Worm (Caenorhabditis elegans) whole organism, late embryonic: ENCODE results near the gene unc-1.
A peak's percentile ranks its signal among the peaks of the same experiment; 100 is the strongest.

Experiments
- C08G9.2 ChIP-seq: sonication (generic microtip); optimal IDR thresholded peaks from 2 replicates; lab custom pipeline; 2016; ENCODE audit warnings: mild to moderate bottlenecking, missing genetic modification characterization, moderate library complexity, missing compliant biosample characterization
- F13H6.1 ChIP-seq: sonication (generic microtip); optimal IDR thresholded peaks from 2 replicates; lab custom pipeline; 2016; ENCODE audit warnings: missing genetic modification characterization, missing compliant biosample characterization
- T23F11.4 ChIP-seq: fragments of 200-800 bp; sonication (Bioruptor generic); optimal IDR thresholded peaks from 2 replicates; lab custom pipeline; 2018; ENCODE audit warnings: mild to moderate bottlenecking, missing genetic modification characterization, missing compliant biosample characterization
- Y22D7AL.16 ChIP-seq: sonication (generic microtip); optimal IDR thresholded peaks from 2 replicates; lab custom pipeline; 2016; ENCODE audit warnings: missing genetic modification characterization, missing compliant biosample characterization
- ahr-1 ChIP-seq: sonication (generic microtip); optimal IDR thresholded peaks from 2 replicates; lab custom pipeline; 2016; ENCODE audit warnings: missing genetic modification characterization, missing compliant biosample characterization
- ceh-14 ChIP-seq: sonication (generic microtip); optimal IDR thresholded peaks from 2 replicates; lab custom pipeline; 2016; ENCODE audit warnings: missing genotype, missing genetic modification characterization, missing compliant biosample characterization
- ceh-18 ChIP-seq: sonication (generic microtip); optimal IDR thresholded peaks from 2 replicates; lab custom pipeline; 2016; ENCODE audit warnings: missing genetic modification characterization, missing compliant biosample characterization
- ceh-22 ChIP-seq: sonication (generic microtip); optimal IDR thresholded peaks from 2 replicates; lab custom pipeline; 2017; ENCODE audit warnings: missing biosample characterization, missing genetic modification characterization
- ceh-34 ChIP-seq: sonication (generic microtip); optimal IDR thresholded peaks from 2 replicates; lab custom pipeline; 2016; ENCODE audit warnings: mild to moderate bottlenecking, missing genetic modification characterization, missing compliant biosample characterization
- ceh-45 ChIP-seq: fragments of 200-800 bp; sonication (Bioruptor generic); IDR thresholded peaks from 2 replicates; pipeline ENCODE4 v1.3.6; 2022; ENCODE audit warnings: missing genetic modification reagents, missing genetic modification characterization, missing compliant biosample characterization
- ceh-48 ChIP-seq: sonication (generic microtip); optimal IDR thresholded peaks from 2 replicates; lab custom pipeline; 2016; ENCODE audit warnings: missing genetic modification characterization, inconsistent platforms, missing compliant biosample characterization
- che-1 ChIP-seq: sonication (generic microtip); optimal IDR thresholded peaks from 2 replicates; lab custom pipeline; 2016; ENCODE audit warnings: mild to moderate bottlenecking, missing genetic modification characterization, missing compliant biosample characterization
- dve-1 ChIP-seq: sonication (generic microtip); optimal IDR thresholded peaks from 2 replicates; lab custom pipeline; 2017; ENCODE audit warnings: antibody characterized with exemption, mild to moderate bottlenecking, missing genetic modification characterization, missing compliant biosample characterization
- elt-2 ChIP-seq: sonication (generic microtip); optimal IDR thresholded peaks from 2 replicates; lab custom pipeline; 2016; ENCODE audit warnings: missing genetic modification reagents, missing genetic modification characterization, missing compliant biosample characterization
- fkh-10 ChIP-seq: fragments of 150-350 bp; optimal IDR thresholded peaks from 2 replicates; lab custom pipeline; 2014; ENCODE audit warnings: missing biosample characterization, missing genetic modification reagents, missing genetic modification characterization
- gmeb-2 ChIP-seq: sonication (generic microtip); optimal IDR thresholded peaks from 2 replicates; lab custom pipeline; 2016; ENCODE audit warnings: missing genetic modification characterization, inconsistent platforms, missing compliant biosample characterization
- hlh-13 ChIP-seq: fragments of 200-800 bp; sonication (Bioruptor generic); optimal IDR thresholded peaks from 2 replicates; lab custom pipeline; 2018; ENCODE audit warnings: mild to moderate bottlenecking, missing genetic modification characterization, missing compliant biosample characterization
- hlh-15 ChIP-seq: sonication (generic microtip); optimal IDR thresholded peaks from 2 replicates; lab custom pipeline; 2016; ENCODE audit warnings: missing genetic modification characterization, missing compliant biosample characterization
- hlh-30 ChIP-seq: sonication (generic microtip); optimal IDR thresholded peaks from 2 replicates; lab custom pipeline; 2017; ENCODE audit warnings: antibody characterized with exemption, missing genetic modification characterization, missing compliant biosample characterization; ENCODE audit not compliant: insufficient read depth
- lim-6 ChIP-seq: sonication (generic microtip); optimal IDR thresholded peaks from 2 replicates; lab custom pipeline; 2016; ENCODE audit warnings: missing genetic modification characterization, missing compliant biosample characterization
- lin-11 ChIP-seq: fragments of 200-800 bp; sonication (Bioruptor generic); optimal IDR thresholded peaks from 2 replicates; lab custom pipeline; 2018; ENCODE audit warnings: mild to moderate bottlenecking, missing genetic modification characterization, missing compliant biosample characterization
- madf-2 ChIP-seq: sonication (generic microtip); optimal IDR thresholded peaks from 2 replicates; lab custom pipeline; 2017; ENCODE audit warnings: missing genetic modification characterization, missing compliant biosample characterization
- nfya-1 ChIP-seq: sonication (generic microtip); optimal IDR thresholded peaks from 2 replicates; lab custom pipeline; 2017; ENCODE audit warnings: missing genetic modification characterization, mild to moderate bottlenecking, missing compliant biosample characterization, antibody characterized with exemption, moderate library complexity
- pat-9 ChIP-seq: fragments of 200-800 bp; sonication (Bioruptor generic); optimal IDR thresholded peaks from 2 replicates; lab custom pipeline; 2018; ENCODE audit warnings: mild to moderate bottlenecking, missing genetic modification characterization, moderate library complexity, missing compliant biosample characterization
- pha-4 ChIP-seq: fragments of 150-350 bp; optimal IDR thresholded peaks from 2 replicates; lab custom pipeline; 2018; ENCODE audit warnings: missing biosample characterization, missing genetic modification reagents, missing genetic modification characterization
- rnt-1 ChIP-seq: sonication (generic microtip); optimal IDR thresholded peaks from 2 replicates; lab custom pipeline; 2016; ENCODE audit warnings: missing genetic modification characterization, missing compliant biosample characterization
- sox-4 ChIP-seq: sonication (generic microtip); optimal IDR thresholded peaks from 2 replicates; lab custom pipeline; 2017; ENCODE audit warnings: mild to moderate bottlenecking, missing genetic modification characterization, inconsistent platforms, missing compliant biosample characterization
- tbx-2 ChIP-seq: sonication (generic microtip); optimal IDR thresholded peaks from 2 replicates; lab custom pipeline; 2016; ENCODE audit warnings: missing genetic modification characterization, missing compliant biosample characterization
- tbx-7 ChIP-seq: sonication (generic microtip); optimal IDR thresholded peaks from 2 replicates; lab custom pipeline; 2016; ENCODE audit warnings: missing genotype, missing genetic modification characterization, missing compliant biosample characterization
- ttx-3 ChIP-seq: sonication (generic microtip); optimal IDR thresholded peaks from 2 replicates; lab custom pipeline; 2016; ENCODE audit warnings: missing genetic modification reagents, missing genetic modification characterization, missing compliant biosample characterization
- unc-42 ChIP-seq: sonication (generic microtip); optimal IDR thresholded peaks from 2 replicates; lab custom pipeline; 2016; ENCODE audit warnings: missing genotype, missing genetic modification characterization, missing compliant biosample characterization
- unc-55 ChIP-seq: sonication (generic microtip); optimal IDR thresholded peaks from 2 replicates; lab custom pipeline; 2017; ENCODE audit warnings: missing biosample characterization, missing genetic modification reagents, missing genetic modification characterization
- zip-5 ChIP-seq: sonication (generic microtip); optimal IDR thresholded peaks from 2 replicates; lab custom pipeline; 2016; ENCODE audit warnings: missing genetic modification characterization, missing compliant biosample characterization

Gene unc-1

DNA sequence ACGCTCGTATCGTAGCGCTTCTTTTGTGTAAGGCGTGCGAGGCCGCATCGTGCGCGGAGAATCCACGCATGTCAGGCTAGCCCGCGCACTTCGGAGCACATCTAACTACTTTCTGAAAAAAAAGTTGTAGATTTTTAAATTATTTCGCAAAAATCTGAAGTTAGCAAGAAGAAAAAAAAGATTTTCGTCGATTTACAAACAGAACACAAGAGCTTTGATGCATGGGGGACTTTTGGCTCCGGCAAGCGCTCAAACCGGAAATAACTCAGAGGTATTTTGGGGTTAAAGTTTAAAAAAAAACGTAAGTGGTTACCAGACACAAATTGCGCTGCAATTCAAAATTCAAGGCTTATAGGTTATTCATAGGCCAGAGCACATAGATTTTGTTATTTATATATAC, 44.8 kb downstream of the unc-1 start, which contains the start of the genes F55A4.13 and nlf-1:
Gene F55A4.13, minus strand, starts transcription at position 101 of the 400 bp plus-strand sequence.
Gene nlf-1, minus strand, starts transcription at position 112 of the 400 bp plus-strand sequence.
- no peak for TF ChIP-seq lim-6
- no peak for TF ChIP-seq pha-4
- TF ChIP-seq rnt-1 (tag; lab: Kevin White, UChicago): no peak
- TF ChIP-seq, all 69 proteins: peak for 0

DNA sequence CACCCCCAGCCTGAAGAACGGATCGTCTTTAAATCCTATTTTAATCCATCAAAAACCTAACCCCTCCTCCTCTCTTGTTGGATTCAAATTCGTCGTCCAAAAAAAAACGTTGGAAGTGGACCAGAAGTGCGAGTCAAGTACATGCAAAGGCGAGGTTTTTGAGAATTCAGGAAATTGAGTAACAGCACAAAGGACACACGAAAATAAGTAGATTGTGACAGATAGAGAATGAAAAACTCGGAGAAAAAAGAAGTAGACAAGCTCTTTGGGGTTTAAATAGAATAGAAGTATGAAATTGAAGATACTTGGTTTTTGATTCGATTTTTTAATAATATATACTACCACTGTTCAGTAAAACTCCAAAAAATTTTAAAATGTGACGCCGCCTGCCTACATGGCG, 47.5 kb downstream of the unc-1 start:
- TF ChIP-seq ceh-34 (tag; lab: Kevin White, UChicago) (no peak), hlh-13 (no peak), ttx-3 (tag; lab: Kevin White, UChicago) (no peak), pha-4 (no peak), tbx-7 (tag; lab: Kevin White, UChicago) (no peak), unc-55 (GFP tag; lab: Kevin White, UChicago) (no peak), unc-42 (tag; lab: Kevin White, UChicago) (peak; percentile 70)

DNA sequence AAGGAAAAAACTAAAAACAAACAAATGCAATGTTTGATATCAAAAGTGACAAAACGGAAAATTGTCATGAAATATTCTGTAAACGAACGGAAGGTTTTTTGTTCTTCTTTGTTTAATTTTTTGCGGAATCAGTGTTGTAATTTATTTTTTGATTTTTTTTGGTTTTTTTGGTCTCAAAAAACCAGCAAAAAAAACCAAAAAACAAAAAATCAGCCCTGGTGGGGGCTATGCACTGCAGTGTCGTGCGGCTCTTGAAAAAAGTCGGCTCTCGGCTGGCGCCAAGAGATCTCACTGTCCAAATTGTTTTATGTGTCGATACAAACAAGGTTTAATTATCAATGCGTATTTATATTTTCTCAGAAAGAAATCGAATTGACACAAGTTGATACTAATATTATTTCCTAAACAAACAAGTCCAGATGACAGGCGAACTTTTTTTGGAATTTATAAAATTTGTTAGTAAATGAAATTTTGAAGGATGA, 49.8 kb downstream of the unc-1 start:
- TF ChIP-seq ahr-1 (tag; lab: Kevin White, UChicago) (no peak), unc-42 (tag; lab: Kevin White, UChicago) (no peak), lim-6 (no peak), ttx-3 (tag; lab: Kevin White, UChicago) (no peak), C08G9.2 (tag; lab: Kevin White, UChicago) (no peak), lin-11 (tag; lab: Kevin White, UChicago) (no peak), zip-5 (tag; lab: Kevin White, UChicago) (no peak), F13H6.1 (tag; lab: Kevin White, UChicago) (no peak), ceh-22 (no peak), rnt-1 (tag; lab: Kevin White, UChicago) (no peak), che-1 (no peak), tbx-2 (tag; lab: Kevin White, UChicago) (no peak), pat-9 (tag; lab: Kevin White, UChicago) (no peak), hlh-13 (no peak), gmeb-2 (tag; lab: Kevin White, UChicago) (no peak), ceh-14 (no peak), sox-4 (tag; lab: Kevin White, UChicago) (no peak), ceh-18 (tag; lab: Kevin White, UChicago) (no peak), Y22D7AL.16 (no peak), dve-1 (tag; lab: Kevin White, UChicago) (no peak)

DNA sequence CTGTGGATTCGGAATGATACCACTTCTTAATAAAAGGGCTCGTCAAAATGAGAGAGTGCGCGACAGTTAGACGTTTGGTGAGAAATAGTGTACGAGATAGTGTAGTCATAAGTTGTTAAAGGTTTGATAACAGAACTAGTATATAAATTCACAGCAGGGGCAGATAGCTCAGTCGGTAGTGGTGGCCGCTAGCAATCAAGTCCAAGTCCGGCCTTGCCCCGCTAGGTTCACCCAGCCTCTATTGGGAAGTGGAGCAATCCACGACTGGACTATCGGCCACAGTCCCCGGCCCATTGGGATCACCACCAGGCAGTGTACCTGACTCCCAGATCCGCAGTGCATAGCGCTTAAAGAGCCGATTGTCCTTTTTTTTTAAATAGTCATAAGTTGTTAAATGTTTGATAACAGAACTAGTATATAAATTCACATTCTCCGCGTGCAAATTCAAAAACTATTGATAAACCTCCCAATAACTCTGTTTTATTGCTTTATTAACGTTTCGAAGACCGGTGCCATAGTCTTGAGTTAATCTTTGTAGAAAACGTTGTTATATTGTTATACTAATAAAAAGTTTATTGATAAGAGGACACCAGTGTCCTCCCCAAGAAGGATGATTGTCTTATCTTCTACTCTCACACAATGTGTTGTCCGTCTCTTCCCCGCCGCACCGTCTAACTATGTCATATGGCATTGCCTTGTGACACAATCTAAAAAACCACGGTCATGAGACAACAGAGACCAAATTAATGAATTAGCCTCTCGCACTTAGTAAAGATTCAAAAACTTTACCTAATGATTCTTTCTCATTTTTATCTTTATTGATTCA, 51.4 kb downstream of the unc-1 start:
- TF ChIP-seq ceh-45 (GFP tag; lab: Robert Waterston, UW): 0 out of 2 replicates have a peak, but pooled peaks have one; percentile 21
- TF ChIP-seq pat-9 (tag; lab: Kevin White, UChicago): no peak
- peak; percentile 79 for TF ChIP-seq elt-2 (tag; lab: Kevin White, UChicago)
- peak; percentile 61 for TF ChIP-seq hlh-30
- no peak for TF ChIP-seq fkh-10

DNA sequence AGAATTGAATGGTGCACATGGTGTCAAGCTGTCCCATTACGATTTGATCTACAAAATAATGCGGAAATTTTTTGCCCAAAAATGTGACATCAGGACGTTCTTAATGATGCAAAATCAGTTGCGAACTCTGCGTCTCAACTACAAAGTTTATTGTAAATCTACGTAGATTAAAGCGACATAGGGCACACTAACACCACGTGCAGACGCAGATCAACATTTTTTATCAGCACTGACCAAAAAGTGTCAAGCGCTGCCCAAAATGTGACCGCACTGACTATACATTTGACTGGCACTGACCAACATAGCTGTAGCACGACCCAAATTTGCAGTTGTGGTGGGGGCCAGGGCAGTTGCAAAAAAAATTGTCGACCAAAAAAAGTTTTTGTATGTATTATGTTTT, 52.7 kb downstream of the unc-1 start:
- no peak for TF ChIP-seq lin-11 (tag; lab: Kevin White, UChicago)
- TF ChIP-seq ceh-45 (GFP tag; lab: Robert Waterston, UW): no peak
- TF ChIP-seq nfya-1 (tag; lab: Kevin White, UChicago): no peak
- TF ChIP-seq che-1: no peak
- no peak for TF ChIP-seq hlh-15
- TF ChIP-seq ceh-48 (tag; lab: Kevin White, UChicago): no peak
- no peak for TF ChIP-seq ceh-22
- no peak for TF ChIP-seq pha-4
- TF ChIP-seq madf-2 (tag; lab: Kevin White, UChicago): no peak
- no peak for TF ChIP-seq T23F11.4 (GFP tag; lab: Kevin White, UChicago)
